Worm (Caenorhabditis elegans): Measurements from ENCODE around the gene F39C12.1.

The F39C12.1 gene

ce11 chrX:4794062-4794461 lies 58.9 kb downstream of the F39C12.1 start (continued):
- no peak for TF ChIP-seq sptf-1 (tag; optimal IDR thresholded peaks at IDR 0.05)
- peak; percentile 77 for TF ChIP-seq pqm-1 (tag; optimal IDR thresholded peaks at IDR 0.05)
- no peak for TF ChIP-seq fkh-8 (tag; optimal IDR thresholded peaks at IDR 0.05)
- no peak for TF ChIP-seq sup-37 (GFP tag; optimal IDR thresholded peaks at IDR 0.05)

- no peak for TF ChIP-seq ama-1 (optimal IDR thresholded peaks at IDR 0.05)
- TF ChIP-seq nhr-71 (tag; optimal IDR thresholded peaks at IDR 0.05), result no peak
- no peak for TF ChIP-seq C34B4.2 (tag; optimal IDR thresholded peaks at IDR 0.05)
- TF ChIP-seq xbp-1 (tag; optimal IDR thresholded peaks at IDR 0.05), result no peak
- TF ChIP-seq lin-13 (GFP tag; optimal IDR thresholded peaks at IDR 0.05), result no peak
- TF ChIP-seq snu-23 (GFP tag; optimal IDR thresholded peaks at IDR 0.05), result no peak
- TF ChIP-seq nhr-77 (tag; optimal IDR thresholded peaks at IDR 0.05), result no peak
- TF ChIP-seq nhr-11 (tag; optimal IDR thresholded peaks at IDR 0.05), result no peak
- TF ChIP-seq tbx-2 (tag; optimal IDR thresholded peaks at IDR 0.05), result no peak
- no peak for TF ChIP-seq lin-39 (tag; optimal IDR thresholded peaks at IDR 0.05)
Observed at ce11 chrX:4792979-4793378, 60.0 kb downstream of the F39C12.1 start, which contains the start of gene F43C9.1. Gene F43C9.1 (plus strand): TSS chrX:4793279.

DNA sequence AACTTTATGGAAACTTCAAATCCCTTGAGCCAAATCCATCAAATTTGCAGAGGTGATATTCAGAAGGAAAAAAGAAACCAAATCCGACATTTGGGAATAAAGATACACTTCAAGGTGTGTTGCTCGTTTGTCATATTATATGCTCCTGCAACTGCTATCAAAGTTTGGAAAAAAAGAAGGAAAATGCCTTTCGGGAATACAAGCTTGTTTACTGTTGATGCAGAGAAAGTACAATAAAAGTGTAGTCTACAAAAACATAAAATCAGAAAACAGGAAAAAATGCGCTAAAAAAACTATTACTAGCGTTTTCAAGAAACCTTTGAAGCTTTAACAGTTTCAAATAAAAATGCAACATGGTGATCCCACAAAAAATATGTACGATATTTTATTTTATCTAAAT lies 62.4 kb downstream of the F39C12.1 start:
- TF ChIP-seq unc-86 (tag; optimal IDR thresholded peaks at IDR 0.05) (no peak), swsn-7 (tag; optimal IDR thresholded peaks at IDR 0.05) (no peak), mab-9 (GFP tag; IDR thresholded peaks at IDR 0.05) (no peak), egl-13 (tag; optimal IDR thresholded peaks at IDR 0.05) (no peak)

DNA sequence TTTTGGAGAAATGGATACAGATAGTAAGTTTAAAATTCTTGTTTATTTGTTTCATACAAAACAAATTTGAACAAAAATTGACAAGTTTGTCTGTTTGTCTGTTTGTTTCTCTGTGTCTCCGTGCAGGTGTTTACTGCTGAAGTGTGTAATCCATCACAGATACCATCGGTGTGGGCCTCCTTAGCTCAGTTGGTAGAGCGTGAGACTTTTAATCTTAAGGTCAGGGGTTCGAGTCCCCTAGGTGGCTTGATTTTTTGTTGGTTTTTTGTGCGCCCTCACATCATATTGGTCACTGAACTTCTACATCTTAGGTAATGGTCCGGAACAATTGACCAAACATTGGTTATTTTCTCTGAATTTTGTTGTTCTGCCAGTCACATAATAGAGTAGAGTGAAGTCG lies 64.0 kb downstream of the F39C12.1 start:
- TF ChIP-seq xbp-1 (tag; optimal IDR thresholded peaks at IDR 0.05), result peak; percentile 25
- TF ChIP-seq ceh-8 (GFP tag; optimal IDR thresholded peaks at IDR 0.05), result no peak
- TF ChIP-seq nhr-11 (tag; optimal IDR thresholded peaks at IDR 0.05), result no peak
- TF ChIP-seq nhr-85 (tag), result peak; percentile 73
- peak in 1 of 2 experiments; percentile 23 for TF ChIP-seq efl-1 (optimal IDR thresholded peaks at IDR 0.05)
- peak in 1 of 2 experiments; percentile 0 for TF ChIP-seq efl-1 (GFP tag; optimal IDR thresholded peaks at IDR 0.05 in 1 of 2)
- peak; percentile 44 for TF ChIP-seq nhr-19 (GFP tag; conservative IDR thresholded peaks at IDR 0.05)
- peak in 1 of 6 experiments; percentile 16 for TF ChIP-seq elt-3 (tag; optimal IDR thresholded peaks at IDR 0.05)
- no peak for TF ChIP-seq alr-1 (tag; optimal IDR thresholded peaks at IDR 0.05; ENCODE audit: borderline replicate concordance)
- peak; percentile 25 for TF ChIP-seq swsn-7 (tag; optimal IDR thresholded peaks at IDR 0.05)
- TF ChIP-seq dsc-1 (tag; optimal IDR thresholded peaks at IDR 0.05), result no peak
- no peak for TF ChIP-seq nhr-84 (tag; optimal IDR thresholded peaks at IDR 0.05)
- no peak for TF ChIP-seq egl-13 (tag; optimal IDR thresholded peaks at IDR 0.05)
- TF ChIP-seq lin-13 (GFP tag; optimal IDR thresholded peaks at IDR 0.05), result no peak
- TF ChIP-seq nhr-237 (tag; optimal IDR thresholded peaks at IDR 0.05), result no peak
- peak; percentile 5 to 62 for TF ChIP-seq lsy-2 (tag; optimal IDR thresholded peaks at IDR 0.05)
- no peak for TF ChIP-seq nhr-76 (tag; optimal IDR thresholded peaks at IDR 0.05)
- TF ChIP-seq ztf-11 (tag; optimal IDR thresholded peaks at IDR 0.05), result no peak
- TF ChIP-seq isw-1 (GFP tag; IDR thresholded peaks at IDR 0.05), result no peak
- peak in 1 of 3 experiments; percentile 13 for TF ChIP-seq ceh-82 (tag; optimal IDR thresholded peaks at IDR 0.05)
- TF ChIP-seq ets-5 (GFP tag; IDR thresholded peaks at IDR 0.05), result no peak
- peak; percentile 58 for TF ChIP-seq nhr-20 (tag; optimal IDR thresholded peaks at IDR 0.05)
- peak; percentile 57 for TF ChIP-seq mep-1 (tag; optimal IDR thresholded peaks at IDR 0.05)
- peak; percentile 50 for TF ChIP-seq C16A3.4 (tag; optimal IDR thresholded peaks at IDR 0.05)
- no peak for TF ChIP-seq fkh-8 (tag; optimal IDR thresholded peaks at IDR 0.05)
- no peak for TF ChIP-seq unc-86 (tag; optimal IDR thresholded peaks at IDR 0.05)
- peak; percentile 38 for TF ChIP-seq jun-1 (tag; optimal IDR thresholded peaks at IDR 0.05)
- no peak for TF ChIP-seq ztf-4 (tag; optimal IDR thresholded peaks at IDR 0.05)
- peak in 1 of 3 experiments; percentile 23 for TF ChIP-seq dpl-1 (GFP tag; optimal IDR thresholded peaks at IDR 0.05)
- TF ChIP-seq aha-1 (tag; optimal IDR thresholded peaks at IDR 0.05), result no peak
- TF ChIP-seq pqm-1 (tag; optimal IDR thresholded peaks at IDR 0.05), result no peak
- TF ChIP-seq zag-1 (tag; optimal IDR thresholded peaks at IDR 0.05), result no peak
- TF ChIP-seq elt-2 (tag; optimal IDR thresholded peaks at IDR 0.05), result peak; percentile 15
- no peak for TF ChIP-seq ceh-90 (tag; optimal IDR thresholded peaks at IDR 0.05)
- TF ChIP-seq fkh-10 (GFP tag; optimal IDR thresholded peaks at IDR 0.05), result no peak
- TF ChIP-seq lin-39 (tag; optimal IDR thresholded peaks at IDR 0.05), result no peak
- no peak for TF ChIP-seq sptf-1 (tag; optimal IDR thresholded peaks at IDR 0.05)
- TF ChIP-seq ceh-88 (GFP tag; IDR thresholded peaks at IDR 0.05), result no peak
- no peak for TF ChIP-seq fkh-4 (tag; optimal IDR thresholded peaks at IDR 0.05; ENCODE audit: borderline replicate concordance)
- no peak for TF ChIP-seq snpc-4 (tag; optimal IDR thresholded peaks at IDR 0.05)

All from whole organism, L1 larva.